Fruit fly (Drosophila melanogaster): ENCODE measurements around the gene pum.
A peak's percentile ranks its signal among the peaks of the same experiment; 100 is the strongest.

The pum gene

dm6 chr3R:9043610-9044009 is 193.9 kb downstream of the pum start (continued):
- no peak for TF ChIP-seq luna (GFP tag; optimal IDR thresholded peaks at IDR 0.05)
- TF ChIP-seq CG6175 (GFP tag; IDR thresholded peaks at IDR 0.05) = no peak
- peak; percentile 25 for TF ChIP-seq sug (tag; optimal IDR thresholded peaks at IDR 0.05)
- no peak for TF ChIP-seq CG7745 (tag; optimal IDR thresholded peaks at IDR 0.05)
- peak; percentile 44 for TF ChIP-seq Med (GFP tag)
- no peak for TF ChIP-seq zfh2 (GFP tag; optimal IDR thresholded peaks at IDR 0.05)
- TF ChIP-seq Max (GFP tag; optimal IDR thresholded peaks at IDR 0.05) = no peak

dm6 chr3R:9039448-9039847 is 198.0 kb downstream of the pum start, which contains the start of gene neur:
neur (minus strand) TSS chr3R:9039471.
- TF ChIP-seq twi (tag; optimal IDR thresholded peaks at IDR 0.05) (peak; percentile 28), Jarid2 (GFP tag; optimal IDR thresholded peaks at IDR 0.05) (no peak), HmgZ (tag; optimal IDR thresholded peaks at IDR 0.05) (peak; percentile 20), gcm2 (GFP tag; optimal IDR thresholded peaks at IDR 0.05) (no peak), chn (GFP tag; optimal IDR thresholded peaks at IDR 0.05) (peak; percentile 27), Sox100B (GFP tag; optimal IDR thresholded peaks at IDR 0.05) (peak; percentile 8), gcm (GFP tag; optimal IDR thresholded peaks at IDR 0.05) (no peak), Atf3 (GFP tag; optimal IDR thresholded peaks at IDR 0.05) (no peak), sr (GFP tag; IDR thresholded peaks at IDR 0.05) (no peak), CG11093 (GFP tag; IDR thresholded peaks at IDR 0.05) (no peak), onecut (GFP tag; IDR thresholded peaks at IDR 0.05) (no peak), Opbp (GFP tag; IDR thresholded peaks at IDR 0.05; ENCODE audit: partially characterized antibody) (peak; percentile 78), wor (GFP tag; IDR thresholded peaks at IDR 0.05) (no peak), Trl (optimal IDR thresholded peaks at IDR 0.05) (no peak), Trl (GFP tag; optimal IDR thresholded peaks at IDR 0.05) (no peak), Elba2 (GFP tag; optimal IDR thresholded peaks at IDR 0.05) (no peak), CG1233 (GFP tag; optimal IDR thresholded peaks at IDR 0.05) (no peak), CG34376 (GFP tag; optimal IDR thresholded peaks at IDR 0.05) (peak; percentile 19), CG3995 (GFP tag; optimal IDR thresholded peaks at IDR 0.05) (peak; percentile 99), wek (GFP tag; optimal IDR thresholded peaks at IDR 0.05) (no peak), GATAe (GFP tag; conservative IDR thresholded peaks at IDR 0.05) (no peak), phol (tag; optimal IDR thresholded peaks at IDR 0.05) (peak; percentile 67), CG3838 (GFP tag; optimal IDR thresholded peaks at IDR 0.05) (no peak), sisA (GFP tag; IDR thresholded peaks at IDR 0.05) (no peak), HLH3B (GFP tag; IDR thresholded peaks at IDR 0.05) (no peak), row (GFP tag; IDR thresholded peaks at IDR 0.05) (peak; percentile 77), CG8290 (GFP tag; optimal IDR thresholded peaks at IDR 0.05) (peak; percentile 24), CG8290 (tag; optimal IDR thresholded peaks at IDR 0.05) (peak in 1 of 2 experiments; percentile 1), CG33213 (GFP tag; optimal IDR thresholded peaks at IDR 0.05) (peak; percentile 64), zen (tag; optimal IDR thresholded peaks at IDR 0.05) (peak; percentile 11), Hmr (GFP tag; optimal IDR thresholded peaks at IDR 0.05) (peak; percentile 73), CG7271 (tag; optimal IDR thresholded peaks at IDR 0.05) (no peak), Atf-2 (GFP tag; optimal IDR thresholded peaks at IDR 0.05) (no peak), HmgD (GFP tag; optimal IDR thresholded peaks at IDR 0.05) (peak; percentile 19), CG12236 (GFP tag; optimal IDR thresholded peaks at IDR 0.05) (no peak), Hand (GFP tag; optimal IDR thresholded peaks at IDR 0.05) (no peak), CG18764 (GFP tag; optimal IDR thresholded peaks at IDR 0.05) (no peak), B-H2 (GFP tag; optimal IDR thresholded peaks at IDR 0.05) (no peak), Camta (GFP tag; optimal IDR thresholded peaks at IDR 0.05) (no peak), gem (tag; optimal IDR thresholded peaks at IDR 0.05) (peak; percentile 38), CG2712 (tag; optimal IDR thresholded peaks at IDR 0.05) (peak; percentile 42), Myb (GFP tag; optimal IDR thresholded peaks at IDR 0.05) (peak; percentile 6), CG10654 (GFP tag; optimal IDR thresholded peaks at IDR 0.05) (no peak), CG12769 (tag; optimal IDR thresholded peaks at IDR 0.05) (no peak), CG12659 (GFP tag; optimal IDR thresholded peaks at IDR 0.05) (peak; percentile 78)
